Worm (Caenorhabditis elegans): ENCODE data around the gene nlp-68.

Gene nlp-68

DNA sequence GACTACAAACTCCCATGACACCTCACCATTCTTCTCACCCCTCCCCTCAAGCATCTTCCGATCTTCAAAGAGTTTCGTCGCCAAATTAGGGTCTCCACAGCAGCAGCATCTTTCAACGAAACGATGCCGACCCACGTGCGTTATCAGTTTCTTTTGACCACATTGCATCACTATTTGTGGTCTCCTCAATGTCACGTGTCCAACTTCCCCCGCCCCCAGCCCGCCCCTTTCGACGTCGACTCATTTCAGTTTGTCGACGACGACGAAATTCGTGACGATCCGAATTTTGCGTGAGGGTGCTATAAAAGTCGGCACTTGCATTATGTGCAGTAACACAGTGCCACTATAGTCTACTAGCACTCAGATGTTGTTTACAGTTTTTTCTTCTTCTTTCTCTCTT, 4.8 kb downstream of the nlp-68 start (continued):
- TF ChIP-seq F55B11.4 (tag; optimal IDR thresholded peaks at IDR 0.05; ENCODE audit: borderline replicate concordance, insufficient read depth) (no peak), Y79H2A.3 (GFP tag; conservative IDR thresholded peaks at IDR 0.05) (no peak), B0019.2 (GFP tag; conservative IDR thresholded peaks at IDR 0.05) (no peak), unc-130 (GFP tag; optimal IDR thresholded peaks at IDR 0.05) (no peak), cebp-2 (GFP tag; IDR thresholded peaks at IDR 0.05) (0 out of 2 replicates have a peak, but pooled peaks have one; percentile 70), nhr-179 (tag; optimal IDR thresholded peaks at IDR 0.05) (no peak), lin-26 (GFP tag; IDR thresholded peaks at IDR 0.05) (peak; percentile 79), pbrm-1 (GFP tag; IDR thresholded peaks at IDR 0.05) (peak; percentile 66), sdz-38 (tag; optimal IDR thresholded peaks at IDR 0.05) (no peak), B0261.1 (tag; optimal IDR thresholded peaks at IDR 0.05) (no peak), lin-35 (GFP tag; optimal IDR thresholded peaks at IDR 0.05) (no peak), lsy-27 (tag; optimal IDR thresholded peaks at IDR 0.05; ENCODE audit: borderline replicate concordance, insufficient read depth) (no peak), C17E4.6 (GFP tag; IDR thresholded peaks at IDR 0.05) (no peak), nfya-2 (GFP tag; IDR thresholded peaks at IDR 0.05) (no peak), gei-17 (GFP tag; optimal IDR thresholded peaks at IDR 0.05) (no peak), K11D2.4 (GFP tag; IDR thresholded peaks at IDR 0.05) (peak; percentile 46; the same call in 1 of the 2 replicates), zim-3 (tag; optimal IDR thresholded peaks at IDR 0.05) (no peak), D2030.7 (GFP tag; IDR thresholded peaks at IDR 0.05) (no peak), F57A8.1 (GFP tag; optimal IDR thresholded peaks at IDR 0.05) (no peak), ztf-3 (GFP tag; optimal IDR thresholded peaks at IDR 0.05) (peak; percentile 8), attf-5 (GFP tag; optimal IDR thresholded peaks at IDR 0.05) (peak; percentile 63), rcor-1 (GFP tag; IDR thresholded peaks at IDR 0.05) (no peak), chd-7 (tag; optimal IDR thresholded peaks at IDR 0.05) (peak; percentile 77), Y95B8A.8 (GFP tag; IDR thresholded peaks at IDR 0.05) (no peak), ceh-27 (GFP tag; optimal IDR thresholded peaks at IDR 0.05) (peak; percentile 13), let-526 (GFP tag; IDR thresholded peaks at IDR 0.05) (peak; percentile 43; the same call in 1 of the 2 replicates), ztf-6 (GFP tag; IDR thresholded peaks at IDR 0.05) (no peak), zfh-2 (GFP tag; conservative IDR thresholded peaks at IDR 0.05) (peak; percentile 38; the same call in 1 of the 2 replicates), rec-8 (tag; optimal IDR thresholded peaks at IDR 0.05) (no peak), snpc-4 (GFP tag; optimal IDR thresholded peaks at IDR 0.05) (no peak), snpc-4 (tag; optimal IDR thresholded peaks at IDR 0.05) (peak in 1 of 4 experiments; percentile 0), F57C9.4 (tag; optimal IDR thresholded peaks at IDR 0.05) (no peak), F33H1.4 (GFP tag; IDR thresholded peaks at IDR 0.05) (no peak), repo-1 (tag; optimal IDR thresholded peaks at IDR 0.05) (peak; percentile 73), mxl-1 (tag; optimal IDR thresholded peaks at IDR 0.05) (no peak), ztf-25 (GFP tag; IDR thresholded peaks at IDR 0.05) (no peak), tlf-1 (GFP tag; optimal IDR thresholded peaks at IDR 0.05) (peak; percentile 34), bed-2 (GFP tag; IDR thresholded peaks at IDR 0.05) (no peak), bed-1 (GFP tag; IDR thresholded peaks at IDR 0.05) (no peak), ztf-26 (tag; optimal IDR thresholded peaks at IDR 0.05) (peak; percentile 91), ets-4 (GFP tag; optimal IDR thresholded peaks at IDR 0.05) (peak; percentile 50), die-1 (tag; optimal IDR thresholded peaks at IDR 0.05) (no peak)
